Fruit fly (Drosophila melanogaster) whole organism, embryonic: ENCODE results near the gene fog.

Experiments used
- BtbVII ChIP-seq: fragments of 200-800 bp; sonication (Bioruptor generic); optimal IDR thresholded peaks from 3 replicates; lab custom pipeline; 2017; ENCODE audit warnings: missing biosample characterization, mild to moderate bottlenecking, missing genetic modification characterization
- Bteb2 ChIP-seq: fragments of 200-800 bp; sonication (Bioruptor generic); optimal IDR thresholded peaks from 2 replicates; lab custom pipeline; 2016; ENCODE audit warnings: missing biosample characterization, missing genetic modification characterization
- CG1024 ChIP-seq: fragments of 200-800 bp; sonication (Bioruptor generic); IDR thresholded peaks from 2 replicates; pipeline ENCODE4 v1.3.6; 2022; ENCODE audit warnings: missing biosample characterization, missing genetic modification characterization
- CG10462 ChIP-seq: fragments of 200-800 bp; sonication (Bioruptor generic); optimal IDR thresholded peaks from 2 replicates; lab custom pipeline; 2016; ENCODE audit warnings: missing biosample characterization, missing genetic modification characterization
- CG12155 ChIP-seq: fragments of 200-800 bp; sonication (Bioruptor generic); optimal IDR thresholded peaks from 3 replicates; lab custom pipeline; 2016; ENCODE audit warnings: missing biosample characterization, missing genetic modification characterization
- CG12219 ChIP-seq: fragments of 200-800 bp; sonication (Bioruptor generic); optimal IDR thresholded peaks from 3 replicates; lab custom pipeline; 2018; ENCODE audit warnings: missing biosample characterization, mild to moderate bottlenecking, missing genetic modification characterization
- CG13624 ChIP-seq: fragments of 200-800 bp; sonication (Bioruptor generic); optimal IDR thresholded peaks from 2 replicates; lab custom pipeline; 2016; ENCODE audit warnings: missing biosample characterization, missing genetic modification characterization
- CG14014 ChIP-seq: fragments of 200-800 bp; sonication (Bioruptor generic); IDR thresholded peaks from 2 replicates; pipeline ENCODE4 v1.3.6; 2022; ENCODE audit warnings: missing biosample characterization, missing genetic modification characterization
- CG15479 ChIP-seq: fragments of 200-800 bp; sonication (Bioruptor generic); optimal IDR thresholded peaks from 3 replicates; lab custom pipeline; 2019; ENCODE audit warnings: missing biosample characterization, mild to moderate bottlenecking, missing genetic modification characterization, moderate library complexity
- CG16815 ChIP-seq: fragments of 200-800 bp; sonication (Bioruptor generic); optimal IDR thresholded peaks from 3 replicates; lab custom pipeline; 2017; ENCODE audit warnings: missing biosample characterization, mild to moderate bottlenecking, missing genetic modification characterization
- CG17186 ChIP-seq: fragments of 200-800 bp; sonication (Bioruptor generic); optimal IDR thresholded peaks from 3 replicates; lab custom pipeline; 2017; ENCODE audit warnings: missing biosample characterization, missing genetic modification reagents, missing genetic modification characterization
- CG17802 ChIP-seq: fragments of 200-800 bp; sonication (Bioruptor generic); optimal IDR thresholded peaks from 2 replicates; lab custom pipeline; 2018; ENCODE audit warnings: missing biosample characterization, mild to moderate bottlenecking, missing genetic modification characterization, moderate library complexity
- CG1832 ChIP-seq: fragments of 200-800 bp; sonication (Bioruptor generic); optimal IDR thresholded peaks from 2 replicates; lab custom pipeline; 2017; ENCODE audit warnings: missing biosample characterization, mild to moderate bottlenecking, missing genetic modification characterization, inconsistent platforms
- CG18619 ChIP-seq: fragments of 200-800 bp; sonication (Bioruptor generic); optimal IDR thresholded peaks from 3 replicates; lab custom pipeline; 2017; ENCODE audit warnings: missing biosample characterization, mild to moderate bottlenecking, missing genetic modification characterization
- CG2129 ChIP-seq: fragments of 200-800 bp; sonication (Bioruptor generic); IDR thresholded peaks from 2 replicates; pipeline ENCODE4 v1.3.6; 2022; ENCODE audit warnings: missing biosample characterization, missing genetic modification characterization; ENCODE audit not compliant: partially characterized antibody
- CG4707 ChIP-seq: fragments of 200-800 bp; sonication (Bioruptor generic); optimal IDR thresholded peaks from 2 replicates; lab custom pipeline; 2018; ENCODE audit warnings: missing biosample characterization, mild to moderate bottlenecking, missing genetic modification characterization, moderate library complexity
- CG6689 ChIP-seq: fragments of 200-800 bp; sonication (Bioruptor generic); IDR thresholded peaks from 2 replicates; pipeline ENCODE4 v1.3.6; 2022; ENCODE audit warnings: missing biosample characterization, missing genetic modification characterization
- CG6765 ChIP-seq: fragments of 200-800 bp; sonication (Bioruptor generic); optimal IDR thresholded peaks from 3 replicates; lab custom pipeline; 2017; ENCODE audit warnings: missing biosample characterization, mild to moderate bottlenecking, missing genetic modification characterization
- CG8089 ChIP-seq: fragments of 200-800 bp; sonication (Bioruptor generic); optimal IDR thresholded peaks from 3 replicates; lab custom pipeline; 2016; ENCODE audit warnings: missing biosample characterization, missing genetic modification characterization
- Camta ChIP-seq: fragments of 200-800 bp; sonication (Bioruptor generic); optimal IDR thresholded peaks from 2 replicates; lab custom pipeline; 2016; ENCODE audit warnings: missing biosample characterization, missing genetic modification characterization
- Dip3 ChIP-seq: fragments of 200-800 bp; sonication (Bioruptor generic); optimal IDR thresholded peaks from 3 replicates; lab custom pipeline; 2016; ENCODE audit warnings: missing biosample characterization, missing genetic modification characterization
- Dp ChIP-seq: fragments of 200-800 bp; sonication (Bioruptor generic); optimal IDR thresholded peaks from 2 replicates; lab custom pipeline; 2018; ENCODE audit warnings: missing biosample characterization, mild to moderate bottlenecking, missing genetic modification characterization, moderate library complexity
- Ets97D ChIP-seq: fragments of 200-800 bp; sonication (Bioruptor generic); optimal IDR thresholded peaks from 3 replicates; lab custom pipeline; 2016; ENCODE audit warnings: missing biosample characterization, missing genetic modification characterization
- Hand ChIP-seq: fragments of 200-800 bp; sonication (Bioruptor generic); optimal IDR thresholded peaks from 2 replicates; lab custom pipeline; 2017; ENCODE audit warnings: mild to moderate bottlenecking, missing biosample characterization, missing genetic modification reagents, missing genetic modification characterization
- Hey ChIP-seq: fragments of 200-800 bp; sonication (Bioruptor generic); optimal IDR thresholded peaks from 3 replicates; lab custom pipeline; 2018; ENCODE audit warnings: missing biosample characterization, mild to moderate bottlenecking, missing genetic modification characterization
- Hr39 ChIP-seq: fragments of >200 bp; optimal IDR thresholded peaks from 2 replicates; lab custom pipeline; 2017
- Lim3 ChIP-seq: fragments of 200-800 bp; sonication (Bioruptor generic); IDR thresholded peaks from 2 replicates; pipeline ENCODE4 v1.3.6; 2022; ENCODE audit warnings: missing biosample characterization, missing genetic modification characterization
- MESR4 ChIP-seq: fragments of 200-800 bp; sonication (Bioruptor generic); optimal IDR thresholded peaks from 2 replicates; lab custom pipeline; 2018; ENCODE audit warnings: missing biosample characterization, mild to moderate bottlenecking, missing genetic modification characterization, moderate library complexity
- Mad ChIP-seq: fragments of 200-800 bp; sonication (Bioruptor generic); optimal IDR thresholded peaks from 2 replicates; lab custom pipeline; 2016; ENCODE audit warnings: missing biosample characterization, missing genetic modification characterization
- NK7.1 ChIP-seq: fragments of 200-800 bp; sonication (Bioruptor generic); optimal IDR thresholded peaks from 3 replicates; lab custom pipeline; 2016; ENCODE audit warnings: missing biosample characterization, missing genetic modification characterization
- Nf-YC ChIP-seq: fragments of 200-800 bp; optimal IDR thresholded peaks from 3 replicates; lab custom pipeline; 2019; ENCODE audit warnings: missing biosample characterization, mild to moderate bottlenecking, missing genetic modification characterization, moderate library complexity
- Oli ChIP-seq: fragments of 200-800 bp; sonication (Bioruptor generic); optimal IDR thresholded peaks from 2 replicates; lab custom pipeline; 2018; ENCODE audit warnings: missing biosample characterization, mild to moderate bottlenecking, missing genetic modification characterization, moderate library complexity
- PHDP ChIP-seq: fragments of 200-800 bp; sonication (Bioruptor generic); optimal IDR thresholded peaks from 3 replicates; lab custom pipeline; 2018; ENCODE audit warnings: missing biosample characterization, mild to moderate bottlenecking, missing genetic modification characterization, moderate library complexity
- bsh ChIP-seq, 2 experiments: fragments of 200-800 bp; sonication (Bioruptor generic); optimal IDR thresholded peaks; 2 replicates each; lab custom pipeline; 2017 to 2018; ENCODE audit warnings: mild to moderate bottlenecking in 2 of 2, missing biosample characterization in 2 of 2, missing genetic modification characterization in 2 of 2, moderate library complexity in 1 of 2
- corto ChIP-seq: fragments of 200-800 bp; sonication (Bioruptor generic); optimal IDR thresholded peaks from 2 replicates; lab custom pipeline; 2016; ENCODE audit warnings: missing biosample characterization, mild to moderate bottlenecking, missing genetic modification characterization, moderate library complexity
- danr ChIP-seq: fragments of 200-800 bp; sonication (Bioruptor generic); IDR thresholded peaks from 2 replicates; pipeline ENCODE4 v1.3.6; 2022; ENCODE audit warnings: missing biosample characterization, missing genetic modification characterization
- dimm ChIP-seq: fragments of 200-800 bp; sonication (Bioruptor generic); IDR thresholded peaks from 2 replicates; pipeline ENCODE4 v1.3.6; 2022; ENCODE audit warnings: missing biosample characterization, missing genetic modification characterization
- esg ChIP-seq: fragments of 200-800 bp; sonication (Bioruptor generic); conservative IDR thresholded peaks from 2 replicates; pipeline ENCODE4 v1.3.6; 2022; ENCODE audit warnings: missing biosample characterization, missing genetic modification characterization
- jumu ChIP-seq: fragments of 200-800 bp; sonication (Bioruptor generic); optimal IDR thresholded peaks from 3 replicates; lab custom pipeline; 2016; ENCODE audit warnings: missing biosample characterization, missing genetic modification characterization
- ken ChIP-seq: fragments of 200-800 bp; sonication (Bioruptor generic); IDR thresholded peaks from 3 replicates; pipeline ENCODE4 v1.3.6; 2022; ENCODE audit warnings: missing biosample characterization, missing genetic modification characterization
- lab ChIP-seq: fragments of 200-800 bp; sonication (Bioruptor generic); optimal IDR thresholded peaks from 3 replicates; lab custom pipeline; 2017; ENCODE audit warnings: missing biosample characterization, missing genetic modification characterization, mild to moderate bottlenecking, moderate library complexity, missing genetic modification reagents
- peb ChIP-seq: fragments of 200-800 bp; sonication (Bioruptor generic); IDR thresholded peaks from 2 replicates; pipeline ENCODE4 v1.3.6; 2022; ENCODE audit warnings: missing biosample characterization, missing genetic modification characterization
- prd ChIP-seq, 3 experiments: fragments of >200 bp in 2 of 3; fragments of 200-800 bp in 1 of 3; sonication (Bioruptor generic) in 1 of 3; optimal IDR thresholded peaks in 2 of 3; IDR thresholded peaks in 1 of 3; 2 replicates in 2 of 3; 3 replicates in 1 of 3; pipeline versions ENCODE4 v1.3.6 to Lab custom; 2017 to 2022; ENCODE audit warnings: missing biosample characterization in 1 of 3, missing genetic modification characterization in 1 of 3
- row ChIP-seq: fragments of 200-800 bp; sonication (Bioruptor generic); IDR thresholded peaks from 3 replicates; pipeline ENCODE4 v1.3.6; 2022; ENCODE audit warnings: missing biosample characterization, missing genetic modification characterization
- ssp ChIP-seq: fragments of 200-800 bp; sonication (Bioruptor generic); IDR thresholded peaks from 2 replicates; pipeline ENCODE4 v1.3.6; 2022; ENCODE audit warnings: missing biosample characterization, missing genetic modification characterization
- sug ChIP-seq: fragments of 200-800 bp; optimal IDR thresholded peaks from 2 replicates; lab custom pipeline; 2019; ENCODE audit warnings: missing biosample characterization, mild to moderate bottlenecking, missing genetic modification characterization, moderate library complexity
- trem ChIP-seq: fragments of 200-800 bp; optimal IDR thresholded peaks from 3 replicates; lab custom pipeline; 2019; ENCODE audit warnings: missing biosample characterization, mild to moderate bottlenecking, missing genetic modification characterization, moderate library complexity
- twi ChIP-seq: fragments of 200-800 bp; optimal IDR thresholded peaks from 2 replicates; lab custom pipeline; 2019; ENCODE audit warnings: missing biosample characterization, mild to moderate bottlenecking, missing genetic modification characterization, moderate library complexity
- tx ChIP-seq: fragments of 200-800 bp; sonication (Bioruptor generic); optimal IDR thresholded peaks from 2 replicates; lab custom pipeline; 2016; ENCODE audit warnings: missing biosample characterization, missing genetic modification characterization
- zfh1 ChIP-seq: fragments of 200-800 bp; sonication (Bioruptor generic); IDR thresholded peaks from 3 replicates; pipeline ENCODE4 v1.3.6; 2022; ENCODE audit warnings: missing biosample characterization, missing genetic modification characterization
- zfh2 ChIP-seq: fragments of 200-800 bp; sonication (Bioruptor generic); optimal IDR thresholded peaks from 2 replicates; lab custom pipeline; 2016; ENCODE audit warnings: missing biosample characterization, missing genetic modification characterization

The fog gene

dm6 chrX:22833534-22833933 lies 21.5 kb downstream of the fog start (continued):
- TF ChIP-seq Hand (GFP tag; lab: Kevin White, UChicago) (no peak), BtbVII (no peak), Ets97D (GFP tag; lab: Kevin White, UChicago) (no peak), Hey (tag; lab: Kevin White, UChicago) (no peak), Dip3 (GFP tag; lab: Kevin White, UChicago) (no peak), CG16815 (no peak), Nf-YC (tag; lab: Kevin White, UChicago) (no peak), Dp (no peak), Camta (GFP tag; lab: Kevin White, UChicago) (peak; percentile 35), CG13624 (GFP tag; lab: Kevin White, UChicago) (peak; percentile 9), esg (GFP tag; lab: Robert Waterston, UW) (no peak), jumu (GFP tag; lab: Kevin White, UChicago) (peak; percentile 31), zfh2 (GFP tag; lab: Kevin White, UChicago) (no peak), ken (GFP tag; lab: Robert Waterston, UW) (0 out of 3 replicates have a peak, but pooled peaks have one; percentile 44), corto (GFP tag; lab: Kevin White, UChicago) (no peak), row (GFP tag; lab: Robert Waterston, UW) (no peak; the same call in 1 of the 3 replicates), zfh1 (GFP tag; lab: Robert Waterston, UW) (peak; percentile 65; the same call in 2 of the 3 replicates), Oli (tag; lab: Kevin White, UChicago) (peak; percentile 74), ssp (GFP tag; lab: Robert Waterston, UW) (0 out of 2 replicates have a peak, but pooled peaks have one; percentile 27), CG12219 (GFP tag; lab: Kevin White, UChicago) (peak; percentile 60), prd (optimal IDR thresholded peaks at IDR 0.05; lab: Kevin White, UChicago) (no peak), prd (GFP tag; IDR thresholded peaks at IDR 0.05; lab: Robert Waterston, UW) (peak; percentile 61; the same call in 2 of the 3 replicates), CG6689 (GFP tag; lab: Robert Waterston, UW) (peak; percentile 57; the same call in 1 of the 2 replicates), dimm (0 out of 2 replicates have a peak, but pooled peaks have one; percentile 38), CG15479 (no peak), MESR4 (GFP tag; lab: Kevin White, UChicago) (no peak), Mad (GFP tag; lab: Kevin White, UChicago) (no peak), danr (GFP tag; lab: Robert Waterston, UW) (0 out of 2 replicates have a peak, but pooled peaks have one; percentile 14), Bteb2 (GFP tag; lab: Kevin White, UChicago) (no peak), Hr39 (no peak), peb (no peak), CG14014 (GFP tag; lab: Robert Waterston, UW) (no peak), CG17186 (GFP tag; lab: Kevin White, UChicago) (peak; percentile 13), CG10462 (peak; percentile 13), bsh (GFP tag; optimal IDR thresholded peaks at IDR 0.05; lab: Kevin White, UChicago) (peak; percentile 64 to 68), trem (tag; lab: Kevin White, UChicago) (no peak), tx (GFP tag; lab: Kevin White, UChicago) (peak; percentile 2), CG1832 (GFP tag; lab: Kevin White, UChicago) (no peak), CG8089 (peak; percentile 36), CG17802 (tag; lab: Kevin White, UChicago) (peak; percentile 49), lab (peak; percentile 53), sug (tag; lab: Kevin White, UChicago) (no peak), CG6765 (no peak), CG18619 (GFP tag; lab: Kevin White, UChicago) (peak; percentile 2), CG12155 (peak; percentile 5), NK7.1 (no peak), Lim3 (GFP tag; lab: Robert Waterston, UW) (no peak), CG2129 (GFP tag; lab: Robert Waterston, UW) (no peak), twi (tag; lab: Kevin White, UChicago) (no peak), PHDP (tag; lab: Kevin White, UChicago) (peak; percentile 51), CG4707 (GFP tag; lab: Kevin White, UChicago) (peak; percentile 20), CG1024 (GFP tag; lab: Robert Waterston, UW) (peak; percentile 22; the same call in 1 of the 2 replicates)
